Fruit fly (Drosophila melanogaster) whole organism, embryonic: ENCODE data around the gene CG15725.

Experiments used
- CG10543 ChIP-seq: fragments of 200-800 bp; sonication (Bioruptor generic); optimal IDR thresholded peaks from 3 replicates; lab custom pipeline; 2017; ENCODE audit warnings: missing biosample characterization, mild to moderate bottlenecking, missing genetic modification characterization, moderate library complexity
- CG14441 ChIP-seq: fragments of 200-800 bp; sonication (Bioruptor generic); IDR thresholded peaks from 2 replicates; pipeline ENCODE4 v1.3.6; 2022; ENCODE audit warnings: missing biosample characterization, missing genetic modification characterization
- CG15073 ChIP-seq: fragments of 200-800 bp; sonication (Bioruptor generic); optimal IDR thresholded peaks from 2 replicates; lab custom pipeline; 2016; ENCODE audit warnings: missing biosample characterization, missing genetic modification characterization
- CG15601 ChIP-seq: fragments of 200-800 bp; sonication (Bioruptor generic); optimal IDR thresholded peaks from 3 replicates; lab custom pipeline; 2019; ENCODE audit warnings: missing biosample characterization, mild to moderate bottlenecking, missing genetic modification characterization, moderate library complexity
- CG17385 ChIP-seq: fragments of 200-800 bp; sonication (Bioruptor generic); optimal IDR thresholded peaks from 3 replicates; lab custom pipeline; 2018; ENCODE audit warnings: missing biosample characterization, mild to moderate bottlenecking, missing genetic modification characterization
- CG1832 ChIP-seq: fragments of 200-800 bp; sonication (Bioruptor generic); optimal IDR thresholded peaks from 2 replicates; lab custom pipeline; 2017; ENCODE audit warnings: missing biosample characterization, mild to moderate bottlenecking, missing genetic modification characterization, inconsistent platforms
- CG2199 ChIP-seq: fragments of 200-800 bp; sonication (Bioruptor generic); IDR thresholded peaks from 3 replicates; pipeline ENCODE4 v1.3.6; 2022; ENCODE audit warnings: missing biosample characterization, missing genetic modification characterization
- CG31224 ChIP-seq: fragments of 200-800 bp; sonication (Bioruptor generic); IDR thresholded peaks from 2 replicates; pipeline ENCODE4 v1.3.6; 2022; ENCODE audit warnings: missing biosample characterization, missing genetic modification characterization
- CG31388 ChIP-seq: fragments of 200-800 bp; sonication (Bioruptor generic); optimal IDR thresholded peaks from 2 replicates; lab custom pipeline; 2016; ENCODE audit warnings: missing biosample characterization, missing genetic modification characterization
- CG34376 ChIP-seq: fragments of 200-800 bp; sonication (Bioruptor generic); optimal IDR thresholded peaks from 2 replicates; lab custom pipeline; 2018; ENCODE audit warnings: missing biosample characterization, mild to moderate bottlenecking, missing genetic modification characterization
- CG34422 ChIP-seq: fragments of 200-800 bp; sonication (Bioruptor generic); IDR thresholded peaks from 3 replicates; pipeline ENCODE4 v1.3.6; 2022; ENCODE audit warnings: missing biosample characterization, missing genetic modification characterization
- CG4404 ChIP-seq: fragments of 200-800 bp; sonication (Bioruptor generic); IDR thresholded peaks from 2 replicates; pipeline ENCODE4 v1.3.6; 2022; ENCODE audit warnings: missing biosample characterization, missing genetic modification characterization
- CG4820 ChIP-seq: fragments of 200-800 bp; sonication (Bioruptor generic); optimal IDR thresholded peaks from 3 replicates; lab custom pipeline; 2016; ENCODE audit warnings: missing biosample characterization, missing genetic modification characterization
- CG7556 ChIP-seq: fragments of 200-800 bp; sonication (Bioruptor generic); optimal IDR thresholded peaks from 2 replicates; lab custom pipeline; 2017; ENCODE audit warnings: missing biosample characterization, mild to moderate bottlenecking, missing genetic modification characterization
- CG7928 ChIP-seq: fragments of 200-800 bp; sonication (Bioruptor generic); optimal IDR thresholded peaks from 2 replicates; lab custom pipeline; 2017; ENCODE audit warnings: missing biosample characterization, mild to moderate bottlenecking, missing genetic modification characterization
- CG9727 ChIP-seq: fragments of 200-800 bp; sonication (Bioruptor generic); optimal IDR thresholded peaks from 3 replicates; lab custom pipeline; 2017; ENCODE audit warnings: missing biosample characterization, mild to moderate bottlenecking, missing genetic modification characterization
- CG9932 ChIP-seq: fragments of 200-800 bp; sonication (Bioruptor generic); IDR thresholded peaks from 2 replicates; pipeline ENCODE4 v1.3.6; 2022; ENCODE audit warnings: missing biosample characterization, missing genetic modification characterization
- Chrac-16 ChIP-seq: fragments of 200-800 bp; sonication (Bioruptor generic); optimal IDR thresholded peaks from 3 replicates; lab custom pipeline; 2016; ENCODE audit warnings: missing biosample characterization, missing genetic modification characterization
- Doc3 ChIP-seq: fragments of 200-800 bp; sonication (Bioruptor generic); IDR thresholded peaks from 3 replicates; pipeline ENCODE4 v1.3.6; 2022; ENCODE audit warnings: missing biosample characterization, missing genetic modification characterization; ENCODE audit not compliant: partially characterized antibody
- Drgx ChIP-seq: fragments of 200-800 bp; sonication (Bioruptor generic); IDR thresholded peaks from 2 replicates; pipeline ENCODE4 v1.3.6; 2022; ENCODE audit warnings: missing biosample characterization, missing genetic modification characterization
- Ets65A ChIP-seq: fragments of 200-800 bp; sonication (Bioruptor generic); peaks from one replicate; lab custom pipeline; 2016; ENCODE audit warnings: missing biosample characterization, missing genetic modification characterization
- Fer2 ChIP-seq: fragments of 200-800 bp; sonication (Bioruptor generic); optimal IDR thresholded peaks from 2 replicates; lab custom pipeline; 2018; ENCODE audit warnings: missing biosample characterization, mild to moderate bottlenecking, missing genetic modification characterization, moderate library complexity
- GATAe ChIP-seq: fragments of 200-800 bp; sonication (Bioruptor generic); conservative IDR thresholded peaks from 2 replicates; pipeline ENCODE4 v1.3.6; 2022; ENCODE audit warnings: missing biosample characterization, missing genetic modification characterization
- HHEX ChIP-seq: fragments of 200-800 bp; sonication (Bioruptor generic); optimal IDR thresholded peaks from 3 replicates; lab custom pipeline; 2017; ENCODE audit warnings: missing biosample characterization, mild to moderate bottlenecking, missing genetic modification characterization, missing genetic modification reagents
- Hey ChIP-seq: fragments of 200-800 bp; sonication (Bioruptor generic); optimal IDR thresholded peaks from 3 replicates; lab custom pipeline; 2018; ENCODE audit warnings: missing biosample characterization, mild to moderate bottlenecking, missing genetic modification characterization
- Hr78 ChIP-seq, 2 experiments: fragments of 200-800 bp in 1 of 2; fragments of >200 bp in 1 of 2; sonication (Bioruptor generic) in 1 of 2; optimal IDR thresholded peaks; 2 replicates each; lab custom pipeline; 2017 to 2019; ENCODE audit warnings: missing biosample characterization in 2 of 2, missing genetic modification characterization in 2 of 2, mild to moderate bottlenecking in 1 of 2, moderate library complexity in 1 of 2
- Pdp1 ChIP-seq, 2 experiments: fragments of 200-800 bp; sonication (Bioruptor generic); optimal IDR thresholded peaks; 3 replicates each; lab custom pipeline; 2016; ENCODE audit warnings: missing biosample characterization in 2 of 2, missing genetic modification characterization in 2 of 2, mild to moderate bottlenecking in 1 of 2, moderate library complexity in 1 of 2
- Ptx1 ChIP-seq: fragments of 200-800 bp; sonication (Bioruptor generic); IDR thresholded peaks from 2 replicates; pipeline ENCODE4 v1.3.6; 2022; ENCODE audit warnings: missing biosample characterization, missing genetic modification characterization
- Rfx ChIP-seq: fragments of 200-800 bp; sonication (Bioruptor generic); IDR thresholded peaks from 2 replicates; pipeline ENCODE4 v1.3.6; 2022; ENCODE audit warnings: missing biosample characterization, missing genetic modification characterization
- Sox100B ChIP-seq: fragments of 200-800 bp; sonication (Bioruptor generic); optimal IDR thresholded peaks from 3 replicates; lab custom pipeline; 2018; ENCODE audit warnings: missing biosample characterization, mild to moderate bottlenecking, missing genetic modification characterization
- Trl ChIP-seq, 3 experiments: fragments of >200 bp in 2 of 3; fragments of 200-800 bp in 1 of 3; sonication (Bioruptor generic) in 1 of 3; optimal IDR thresholded peaks; 2 replicates in 1 of 3; 3 replicates in 2 of 3; lab custom pipeline; 2016 to 2017; ENCODE audit warnings: missing biosample characterization in 1 of 3, missing genetic modification characterization in 1 of 3
- Xrp1 ChIP-seq: fragments of 200-800 bp; sonication (Bioruptor generic); IDR thresholded peaks from 2 replicates; pipeline ENCODE4 v1.3.6; 2022; ENCODE audit warnings: missing biosample characterization, missing genetic modification characterization
- btn ChIP-seq: fragments of 200-800 bp; sonication (Bioruptor generic); optimal IDR thresholded peaks from 2 replicates; lab custom pipeline; 2016; ENCODE audit warnings: missing biosample characterization, missing genetic modification characterization
- cg ChIP-seq: fragments of 200-800 bp; sonication (Bioruptor generic); optimal IDR thresholded peaks from 3 replicates; lab custom pipeline; 2019; ENCODE audit warnings: missing biosample characterization, mild to moderate bottlenecking, missing genetic modification characterization, moderate library complexity
- chinmo ChIP-seq: fragments of 200-800 bp; sonication (Bioruptor generic); IDR thresholded peaks from 4 replicates; pipeline ENCODE4 v1.3.6; 2022; ENCODE audit warnings: missing biosample characterization, missing genetic modification characterization; ENCODE audit not compliant: partially characterized antibody
- dimm ChIP-seq: fragments of 200-800 bp; sonication (Bioruptor generic); IDR thresholded peaks from 2 replicates; pipeline ENCODE4 v1.3.6; 2022; ENCODE audit warnings: missing biosample characterization, missing genetic modification characterization
- exex ChIP-seq: fragments of 200-800 bp; sonication (Bioruptor generic); optimal IDR thresholded peaks from 4 replicates; lab custom pipeline; 2018; ENCODE audit warnings: missing biosample characterization, mild to moderate bottlenecking, missing genetic modification characterization, moderate library complexity
- kni ChIP-seq: fragments of 200-800 bp; sonication (Bioruptor generic); optimal IDR thresholded peaks from 3 replicates; lab custom pipeline; 2017; ENCODE audit warnings: mild to moderate bottlenecking, missing biosample characterization, missing genetic modification reagents, missing genetic modification characterization
- knrl ChIP-seq: fragments of 200-800 bp; sonication (Bioruptor generic); IDR thresholded peaks from 3 replicates; pipeline ENCODE4 v1.3.6; 2022; ENCODE audit warnings: missing biosample characterization, missing genetic modification characterization; ENCODE audit not compliant: partially characterized antibody
- lab ChIP-seq: fragments of 200-800 bp; sonication (Bioruptor generic); optimal IDR thresholded peaks from 3 replicates; lab custom pipeline; 2017; ENCODE audit warnings: missing biosample characterization, missing genetic modification characterization, mild to moderate bottlenecking, moderate library complexity, missing genetic modification reagents
- mam ChIP-seq: fragments of 200-800 bp; sonication (Bioruptor generic); optimal IDR thresholded peaks from 3 replicates; lab custom pipeline; 2016; ENCODE audit warnings: missing biosample characterization, missing genetic modification characterization
- nom ChIP-seq: fragments of 200-800 bp; sonication (Bioruptor generic); optimal IDR thresholded peaks from 2 replicates; lab custom pipeline; 2017; ENCODE audit warnings: missing biosample characterization, missing genetic modification characterization, mild to moderate bottlenecking, moderate library complexity, missing genetic modification reagents
- p53 ChIP-seq: fragments of 200-800 bp; sonication (Bioruptor generic); optimal IDR thresholded peaks from 2 replicates; lab custom pipeline; 2016; ENCODE audit warnings: missing biosample characterization, missing genetic modification characterization
- pros ChIP-seq: fragments of 200-800 bp; sonication (Bioruptor generic); optimal IDR thresholded peaks from 3 replicates; lab custom pipeline; 2019; ENCODE audit warnings: missing biosample characterization, mild to moderate bottlenecking, missing genetic modification characterization, moderate library complexity
- schlank ChIP-seq: fragments of 200-800 bp; sonication (Bioruptor generic); optimal IDR thresholded peaks from 2 replicates; lab custom pipeline; 2018; ENCODE audit warnings: missing biosample characterization, mild to moderate bottlenecking, missing genetic modification characterization
- sug ChIP-seq: fragments of 200-800 bp; optimal IDR thresholded peaks from 2 replicates; lab custom pipeline; 2019; ENCODE audit warnings: missing biosample characterization, mild to moderate bottlenecking, missing genetic modification characterization, moderate library complexity
- wdn ChIP-seq: fragments of 200-800 bp; sonication (Bioruptor generic); IDR thresholded peaks from 2 replicates; pipeline ENCODE4 v1.3.6; 2022; ENCODE audit warnings: missing biosample characterization, missing genetic modification characterization

CG15725 gene

DNA sequence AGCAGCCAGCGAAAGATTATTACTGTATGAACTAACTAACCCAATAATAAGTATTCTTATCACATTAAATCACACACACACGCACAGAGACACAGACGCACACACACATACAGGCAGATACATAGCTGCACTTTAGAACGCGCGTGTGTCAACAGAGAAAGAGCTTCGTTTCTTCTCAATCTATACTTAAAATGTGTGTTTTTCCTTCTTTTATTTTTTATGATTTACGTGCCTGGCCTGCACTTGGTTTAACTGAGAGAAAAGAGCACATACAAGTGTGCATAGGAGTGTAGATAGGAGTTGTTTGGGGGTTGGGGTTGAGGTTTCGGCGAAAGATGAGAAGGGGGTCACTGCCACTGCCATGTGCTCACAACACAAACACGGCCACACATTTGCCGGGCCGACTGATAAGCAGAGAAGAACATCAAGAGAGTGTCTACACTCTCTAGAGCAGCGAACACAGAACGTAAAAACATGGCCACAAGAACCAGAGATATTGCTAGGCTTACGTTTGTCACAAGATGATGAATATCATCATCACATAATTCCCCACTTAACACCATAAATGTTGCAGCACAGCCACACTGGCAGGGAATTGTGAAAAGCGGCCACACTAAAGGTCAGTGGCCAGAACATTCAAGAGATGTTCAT lies 37.9 kb upstream of the CG15725 start (continued):
- TF ChIP-seq Hr78 (GFP tag; optimal IDR thresholded peaks at IDR 0.05; lab: Kevin White, UChicago) = peak in 1 of 2 experiments; percentile 35
- no peak for TF ChIP-seq CG34422 (GFP tag; lab: Robert Waterston, UW)
- no peak for TF ChIP-seq CG9727 (GFP tag; lab: Kevin White, UChicago)
- peak; percentile 74 for TF ChIP-seq cg (GFP tag; lab: Kevin White, UChicago)
- TF ChIP-seq GATAe (GFP tag; lab: Robert Waterston, UW) = 0 out of 2 replicates have a peak, but pooled peaks have one; percentile 9
- TF ChIP-seq lab (GFP tag; lab: Kevin White, UChicago) = peak; percentile 2
- no peak for TF ChIP-seq Sox100B (GFP tag; lab: Kevin White, UChicago)
- peak; percentile 51 for TF ChIP-seq sug (tag; lab: Kevin White, UChicago)
- no peak for TF ChIP-seq CG17385 (GFP tag; lab: Kevin White, UChicago)
- TF ChIP-seq Pdp1 (GFP tag; optimal IDR thresholded peaks at IDR 0.05; lab: Kevin White, UChicago) = peak in 1 of 2 experiments; percentile 1
- TF ChIP-seq Ets65A (GFP tag; lab: Kevin White, UChicago) = peak; percentile 76
- 0 out of 4 replicates have a peak, but pooled peaks have one; percentile 72 for TF ChIP-seq chinmo (GFP tag; lab: Robert Waterston, UW)
- peak; percentile 9 for TF ChIP-seq HHEX
- no peak for TF ChIP-seq wdn (GFP tag; lab: Robert Waterston, UW)
- TF ChIP-seq Trl (optimal IDR thresholded peaks at IDR 0.05; lab: Kevin White, UChicago) = peak in 1 of 2 experiments; percentile 16
- TF ChIP-seq Trl (GFP tag; optimal IDR thresholded peaks at IDR 0.05; lab: Kevin White, UChicago) = no peak
- TF ChIP-seq Hey (tag; lab: Kevin White, UChicago) = no peak
- TF ChIP-seq nom = peak; percentile 61
- peak; percentile 49 for TF ChIP-seq Drgx (GFP tag; lab: Robert Waterston, UW)

- no peak for TF ChIP-seq knrl (GFP tag; lab: Robert Waterston, UW)
- no peak for TF ChIP-seq CG7928 (GFP tag; lab: Kevin White, UChicago)
- no peak for TF ChIP-seq Chrac-16 (GFP tag; lab: Kevin White, UChicago)
- no peak for TF ChIP-seq CG4820
- TF ChIP-seq CG31224 (GFP tag; lab: Robert Waterston, UW) = no peak
- TF ChIP-seq CG31388 (GFP tag; lab: Kevin White, UChicago) = no peak
- no peak for TF ChIP-seq CG14441 (GFP tag; lab: Robert Waterston, UW)
- 0 out of 2 replicates have a peak, but pooled peaks have one; percentile 14 for TF ChIP-seq Rfx (GFP tag; lab: Robert Waterston, UW)
- TF ChIP-seq CG34376 (GFP tag; lab: Kevin White, UChicago) = peak; percentile 80
- no peak for TF ChIP-seq CG1832 (GFP tag; lab: Kevin White, UChicago)
- no peak for TF ChIP-seq mam (GFP tag; lab: Kevin White, UChicago)
- TF ChIP-seq Fer2 (tag; lab: Kevin White, UChicago) = no peak
- TF ChIP-seq CG2199 (GFP tag; lab: Robert Waterston, UW) = no peak
- TF ChIP-seq kni (GFP tag; lab: Kevin White, UChicago) = peak; percentile 21
- TF ChIP-seq pros (GFP tag; lab: Kevin White, UChicago) = peak; percentile 20
- TF ChIP-seq CG10543 (GFP tag; lab: Kevin White, UChicago) = peak; percentile 80
- no peak for TF ChIP-seq CG15073 (GFP tag; lab: Kevin White, UChicago)
- no peak for TF ChIP-seq p53 (GFP tag; lab: Kevin White, UChicago)
- no peak for TF ChIP-seq CG15601
- TF ChIP-seq CG9932 (GFP tag; lab: Robert Waterston, UW) = no peak
- peak; percentile 37 for TF ChIP-seq exex (tag; lab: Kevin White, UChicago)
- no peak for TF ChIP-seq schlank
- TF ChIP-seq CG4404 (GFP tag; lab: Robert Waterston, UW) = no peak
- TF ChIP-seq sug (tag; lab: Kevin White, UChicago) = peak; percentile 85
- no peak for TF ChIP-seq btn (GFP tag; lab: Kevin White, UChicago)
- TF ChIP-seq dimm (GFP tag; lab: Robert Waterston, UW) = no peak
- TF ChIP-seq nom = no peak
- TF ChIP-seq CG7556 (GFP tag; lab: Kevin White, UChicago) = no peak
- no peak for TF ChIP-seq Doc3 (GFP tag; lab: Robert Waterston, UW)
- TF ChIP-seq Ptx1 = no peak
- TF ChIP-seq Ets65A (GFP tag; lab: Kevin White, UChicago) = peak; percentile 38
- TF ChIP-seq Xrp1 = no peak
Measured at dm6 chrX:12668723-12669122, 36.9 kb upstream of the CG15725 start.
